Worm (Caenorhabditis elegans): ENCODE data around the gene txt-5.

The txt-5 gene

ce11 chrV:7847170-7847569 is 10.2 kb upstream of the txt-5 start, which contains the start of gene memo-1:
Gene memo-1, minus strand, starts transcription at chrV:7847171.
- TF ChIP-seq ZK546.5 (tag; optimal IDR thresholded peaks at IDR 0.05), result no peak
- no peak for TF ChIP-seq mab-5 (tag; optimal IDR thresholded peaks at IDR 0.05)
- no peak for TF ChIP-seq snpc-4 (tag; optimal IDR thresholded peaks at IDR 0.05)
- no peak for TF ChIP-seq nhr-77 (tag; optimal IDR thresholded peaks at IDR 0.05)
- TF ChIP-seq unc-62 (GFP tag; optimal IDR thresholded peaks at IDR 0.05), result no peak
- no peak for TF ChIP-seq sem-4 (tag; optimal IDR thresholded peaks at IDR 0.05)
- TF ChIP-seq ceh-16 (tag; optimal IDR thresholded peaks at IDR 0.05), result no peak
- TF ChIP-seq sma-9 (GFP tag; optimal IDR thresholded peaks at IDR 0.05), result no peak
- TF ChIP-seq sma-9 (tag; optimal IDR thresholded peaks at IDR 0.05), result no peak
- no peak for TF ChIP-seq mbf-1 (tag; optimal IDR thresholded peaks at IDR 0.05)
- no peak for TF ChIP-seq ztf-4 (tag; optimal IDR thresholded peaks at IDR 0.05)
- no peak for TF ChIP-seq crh-2 (tag; optimal IDR thresholded peaks at IDR 0.05)

DNA sequence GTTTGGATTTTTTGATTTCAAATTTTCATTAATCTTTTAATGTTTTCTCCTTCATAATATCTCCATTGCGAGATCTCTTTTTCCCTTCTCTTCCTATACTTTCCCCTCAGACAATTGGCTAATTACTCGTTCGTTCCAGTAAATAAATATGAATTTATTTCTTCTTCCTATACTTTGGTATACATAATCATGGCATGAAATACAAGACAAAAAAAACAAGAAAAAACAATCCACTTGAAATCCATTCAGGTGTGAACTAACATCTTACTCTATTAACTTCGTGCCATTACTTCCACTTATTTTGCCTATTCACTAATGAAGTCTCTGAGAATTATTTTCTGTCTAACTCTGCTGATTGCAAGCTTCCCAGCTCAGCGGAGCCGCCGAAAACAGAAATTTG is 5.3 kb upstream of the txt-5 start, which contains the start of gene grd-8:
TSS of gene grd-8 (plus strand) at position 301 of the 400 bp plus-strand sequence.
- TF ChIP-seq ceh-82 (tag; optimal IDR thresholded peaks at IDR 0.05), result no peak
- no peak for TF ChIP-seq lin-11 (tag; optimal IDR thresholded peaks at IDR 0.05)
- TF ChIP-seq nhr-77 (tag; optimal IDR thresholded peaks at IDR 0.05), result no peak
- TF ChIP-seq unc-39 (tag; optimal IDR thresholded peaks at IDR 0.05), result no peak
- no peak for TF ChIP-seq ZK546.5 (tag; optimal IDR thresholded peaks at IDR 0.05)
- no peak for TF ChIP-seq alr-1 (tag; optimal IDR thresholded peaks at IDR 0.05)

DNA sequence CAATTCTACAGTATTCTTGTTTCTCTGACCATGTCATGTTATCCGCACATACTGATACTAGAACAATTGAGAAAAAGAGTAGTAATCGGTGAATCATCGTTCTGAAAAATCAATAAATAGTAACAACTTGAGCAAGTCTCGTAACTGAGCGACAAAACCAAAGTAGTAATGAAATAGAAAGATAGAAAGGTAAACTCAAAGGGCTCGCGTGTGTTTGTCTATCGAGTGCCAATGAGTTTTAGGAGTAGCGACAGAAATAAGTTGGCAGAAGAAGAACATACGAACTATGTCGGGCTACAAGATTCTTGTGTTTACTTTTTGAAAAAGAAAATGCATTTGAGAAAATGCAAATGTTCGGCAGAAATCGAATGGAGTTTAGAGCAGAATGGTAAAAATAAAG is 2.6 kb upstream of the txt-5 start, which contains the start of gene C37C3.12:
TSS of gene C37C3.12 (minus strand) at position 101 of the 400 bp plus-strand sequence.
- TF ChIP-seq crh-2 (tag; optimal IDR thresholded peaks at IDR 0.05) (no peak), nhr-6 (tag; optimal IDR thresholded peaks at IDR 0.05) (no peak), egl-27 (tag; optimal IDR thresholded peaks at IDR 0.05) (no peak), elt-3 (tag; optimal IDR thresholded peaks at IDR 0.05) (no peak), fos-1 (tag; optimal IDR thresholded peaks at IDR 0.05) (no peak), R02D3.7 (tag; optimal IDR thresholded peaks at IDR 0.05) (no peak), ZK546.5 (tag; optimal IDR thresholded peaks at IDR 0.05) (no peak), nhr-10 (tag; optimal IDR thresholded peaks at IDR 0.05) (no peak), Y55F3AM.14 (GFP tag; optimal IDR thresholded peaks at IDR 0.05) (no peak), F13H6.1 (tag; optimal IDR thresholded peaks at IDR 0.05) (no peak), nhr-237 (tag; optimal IDR thresholded peaks at IDR 0.05) (no peak), lin-13 (GFP tag; optimal IDR thresholded peaks at IDR 0.05) (no peak), ztf-1 (GFP tag; conservative IDR thresholded peaks at IDR 0.05) (no peak), elt-1 (tag; optimal IDR thresholded peaks at IDR 0.05) (no peak), ztf-4 (tag; optimal IDR thresholded peaks at IDR 0.05) (no peak), ceh-16 (tag; optimal IDR thresholded peaks at IDR 0.05) (no peak), gmeb-1 (tag; optimal IDR thresholded peaks at IDR 0.05) (no peak), ceh-82 (tag; optimal IDR thresholded peaks at IDR 0.05) (no peak)

DNA sequence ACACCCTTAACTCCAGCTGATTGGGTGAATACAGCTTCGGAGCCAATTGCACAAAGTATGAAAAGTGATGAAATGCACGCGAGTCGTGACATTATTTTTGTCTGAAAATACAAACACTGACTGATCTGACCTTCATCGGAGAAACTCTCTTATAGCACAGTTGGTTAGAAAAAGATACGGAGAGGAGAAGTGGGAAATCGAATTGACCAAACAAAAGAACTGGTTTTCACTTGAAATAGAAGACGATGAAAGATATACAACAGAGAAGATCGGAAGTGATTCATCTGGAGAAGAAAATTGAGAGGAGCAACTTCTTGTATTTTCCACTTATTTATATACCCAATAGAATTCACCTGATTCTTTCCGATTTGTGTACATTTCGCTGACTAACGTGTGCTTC is 875 bp upstream of the txt-5 start, which contains the start of gene ttr-33:
TSS of gene ttr-33 (minus strand) at position 101 of the 400 bp plus-strand sequence.
- TF ChIP-seq sma-3 (GFP tag; optimal IDR thresholded peaks at IDR 0.05) (peak; percentile 12), sma-9 (GFP tag; optimal IDR thresholded peaks at IDR 0.05) (peak; percentile 22), sma-9 (tag; optimal IDR thresholded peaks at IDR 0.05) (no peak), blmp-1 (tag; optimal IDR thresholded peaks at IDR 0.05; ENCODE audit: insufficient read depth) (no peak), ztf-4 (tag; optimal IDR thresholded peaks at IDR 0.05) (no peak), nhr-237 (tag; optimal IDR thresholded peaks at IDR 0.05) (no peak), ztf-1 (GFP tag; conservative IDR thresholded peaks at IDR 0.05) (no peak), fos-1 (tag; optimal IDR thresholded peaks at IDR 0.05) (peak; percentile 12), lin-11 (tag; optimal IDR thresholded peaks at IDR 0.05) (no peak), aly-2 (tag; optimal IDR thresholded peaks at IDR 0.05) (no peak)

DNA sequence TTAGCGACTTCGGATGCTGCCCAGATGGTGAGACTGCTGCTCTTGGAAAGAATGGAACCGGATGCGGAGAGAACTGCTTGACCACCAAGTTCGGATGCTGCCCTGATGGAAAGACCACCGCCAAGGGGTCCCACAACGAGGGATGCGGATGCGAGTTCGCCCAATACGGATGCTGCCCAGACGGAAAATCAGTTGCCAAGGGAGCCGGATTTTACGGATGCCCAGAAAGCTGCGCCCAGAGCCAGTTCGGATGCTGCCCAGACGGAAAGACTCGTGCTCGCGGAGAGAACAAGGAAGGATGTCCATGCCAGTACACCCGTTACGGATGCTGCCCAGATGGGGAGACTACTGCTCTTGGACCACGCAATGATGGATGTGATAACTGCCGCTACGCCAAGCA is 6.0 kb downstream of the txt-5 start:
- TF ChIP-seq peb-1 (tag; optimal IDR thresholded peaks at IDR 0.05) (no peak), egl-27 (tag; optimal IDR thresholded peaks at IDR 0.05) (no peak), fos-1 (tag; optimal IDR thresholded peaks at IDR 0.05) (no peak), unc-55 (GFP tag; optimal IDR thresholded peaks at IDR 0.05) (no peak), alr-1 (tag; optimal IDR thresholded peaks at IDR 0.05) (no peak), lin-13 (GFP tag; optimal IDR thresholded peaks at IDR 0.05) (no peak), elt-3 (tag; optimal IDR thresholded peaks at IDR 0.05) (no peak), elt-1 (tag; optimal IDR thresholded peaks at IDR 0.05) (no peak), nhr-237 (tag; optimal IDR thresholded peaks at IDR 0.05) (no peak), ztf-4 (tag; optimal IDR thresholded peaks at IDR 0.05) (no peak), sma-3 (GFP tag; optimal IDR thresholded peaks at IDR 0.05) (no peak), lin-39 (tag; optimal IDR thresholded peaks at IDR 0.05) (no peak), mab-5 (tag; optimal IDR thresholded peaks at IDR 0.05) (no peak)

Data from whole organism, L2 larva.